Fruit fly (Drosophila melanogaster): ENCODE measurements around the gene Hmx.

Gene Hmx

dm6 chr3R:17535106-17535764, 23.5 kb upstream of the Hmx start:
- TF ChIP-seq ss (GFP tag; optimal IDR thresholded peaks at IDR 0.05), result peak in 1 of 2 experiments; percentile 47
- TF ChIP-seq topi (GFP tag; optimal IDR thresholded peaks at IDR 0.05), result no peak
- peak; percentile 68 for TF ChIP-seq net (GFP tag; optimal IDR thresholded peaks at IDR 0.05)
- TF ChIP-seq Lpt (GFP tag; optimal IDR thresholded peaks at IDR 0.05), result no peak
- TF ChIP-seq CG6163 (GFP tag; IDR thresholded peaks at IDR 0.05), result peak; percentile 43; the same call in 2 of the 3 replicates
- peak; percentile 11 for TF ChIP-seq CG8319 (GFP tag; optimal IDR thresholded peaks at IDR 0.05)
- peak; percentile 32 for TF ChIP-seq Eip93F (GFP tag; optimal IDR thresholded peaks at IDR 0.05)
- TF ChIP-seq vri (GFP tag; optimal IDR thresholded peaks at IDR 0.05), result peak; percentile 23
- peak; percentile 21 for TF ChIP-seq CG7368 (GFP tag; optimal IDR thresholded peaks at IDR 0.05)
- TF ChIP-seq fd59A (GFP tag; optimal IDR thresholded peaks at IDR 0.05), result no peak
- peak; percentile 18 for TF ChIP-seq Sox102F (GFP tag; optimal IDR thresholded peaks at IDR 0.05)
- no peak for TF ChIP-seq CG6854 (GFP tag; optimal IDR thresholded peaks at IDR 0.05)
- no peak for TF ChIP-seq Blimp-1 (GFP tag; optimal IDR thresholded peaks at IDR 0.05)
- TF ChIP-seq cyc (GFP tag; optimal IDR thresholded peaks at IDR 0.05), result peak; percentile 21
- no peak for TF ChIP-seq fkh (GFP tag; optimal IDR thresholded peaks at IDR 0.05)
- no peak for TF ChIP-seq CG8119 (GFP tag; IDR thresholded peaks at IDR 0.05)
- peak; percentile 54; the same call in 2 of the 3 replicates for TF ChIP-seq eg (GFP tag; IDR thresholded peaks at IDR 0.05)
- peak; percentile 51 for TF ChIP-seq CG32006 (GFP tag; optimal IDR thresholded peaks at IDR 0.05)
- no peak for TF ChIP-seq dac (GFP tag; optimal IDR thresholded peaks at IDR 0.05)
- TF ChIP-seq Sox14 (GFP tag; optimal IDR thresholded peaks at IDR 0.05), result no peak
- TF ChIP-seq CG6808 (GFP tag; optimal IDR thresholded peaks at IDR 0.05), result peak; percentile 17
- peak; percentile 55 for TF ChIP-seq OdsH (GFP tag; optimal IDR thresholded peaks at IDR 0.05)
- no peak for TF ChIP-seq CG31627 (GFP tag; optimal IDR thresholded peaks at IDR 0.05)
- TF ChIP-seq salr (GFP tag; optimal IDR thresholded peaks at IDR 0.05), result no peak
- TF ChIP-seq CG34406 (GFP tag; optimal IDR thresholded peaks at IDR 0.05), result peak; percentile 56
- TF ChIP-seq CG8632 (GFP tag; optimal IDR thresholded peaks at IDR 0.05), result peak; percentile 65
- no peak for TF ChIP-seq Ets21C (GFP tag; optimal IDR thresholded peaks at IDR 0.05)
- TF ChIP-seq Gug (GFP tag; IDR thresholded peaks at IDR 0.05), result peak; percentile 34
- peak; percentile 73 for TF ChIP-seq CG3032 (tag; optimal IDR thresholded peaks at IDR 0.05)
- TF ChIP-seq acj6 (GFP tag; optimal IDR thresholded peaks at IDR 0.05), result peak; percentile 32
- no peak for TF ChIP-seq Hr39 (GFP tag; optimal IDR thresholded peaks at IDR 0.05)
- peak; percentile 35 for TF ChIP-seq spab (GFP tag; optimal IDR thresholded peaks at IDR 0.05)
- TF ChIP-seq fd85E (GFP tag; optimal IDR thresholded peaks at IDR 0.05), result no peak
- peak; percentile 16 for TF ChIP-seq pdm3 (GFP tag; optimal IDR thresholded peaks at IDR 0.05)
- TF ChIP-seq CG10631 (GFP tag; optimal IDR thresholded peaks at IDR 0.05), result peak; percentile 38
- TF ChIP-seq Hr4 (GFP tag; optimal IDR thresholded peaks at IDR 0.05), result no peak
- no peak for TF ChIP-seq CG6276 (GFP tag; optimal IDR thresholded peaks at IDR 0.05)
- TF ChIP-seq CG10669 (GFP tag; optimal IDR thresholded peaks at IDR 0.05), result peak; percentile 43
- TF ChIP-seq Smox (GFP tag; optimal IDR thresholded peaks at IDR 0.05), result peak; percentile 5
- no peak for TF ChIP-seq CG16779 (tag; optimal IDR thresholded peaks at IDR 0.05)
- peak; percentile 92 for TF ChIP-seq svp (GFP tag)
- peak; percentile 9 for TF ChIP-seq CG11902 (GFP tag; optimal IDR thresholded peaks at IDR 0.05)
- peak; percentile 79 for TF ChIP-seq dsx (GFP tag; optimal IDR thresholded peaks at IDR 0.05; ENCODE audit: poor library complexity, severe bottlenecking)
- no peak for TF ChIP-seq Hr38 (GFP tag; optimal IDR thresholded peaks at IDR 0.05)
- TF ChIP-seq esn (GFP tag; optimal IDR thresholded peaks at IDR 0.05), result peak; percentile 52
- TF ChIP-seq achi (GFP tag; optimal IDR thresholded peaks at IDR 0.05), result peak; percentile 15
- peak; percentile 17 for TF ChIP-seq lz (GFP tag; optimal IDR thresholded peaks at IDR 0.05)
- no peak for TF ChIP-seq CG4318 (GFP tag; optimal IDR thresholded peaks at IDR 0.05)
- TF ChIP-seq Eip78C (GFP tag), result peak; percentile 75
- TF ChIP-seq Sox15 (GFP tag; optimal IDR thresholded peaks at IDR 0.05), result no peak
- TF ChIP-seq CG11762 (GFP tag; optimal IDR thresholded peaks at IDR 0.05; ENCODE audit: insufficient read depth), result no peak

All from whole organism, prepupa.